Fruit fly (Drosophila melanogaster): Measurements from ENCODE around the gene CG43245.

The CG43245 gene

DNA sequence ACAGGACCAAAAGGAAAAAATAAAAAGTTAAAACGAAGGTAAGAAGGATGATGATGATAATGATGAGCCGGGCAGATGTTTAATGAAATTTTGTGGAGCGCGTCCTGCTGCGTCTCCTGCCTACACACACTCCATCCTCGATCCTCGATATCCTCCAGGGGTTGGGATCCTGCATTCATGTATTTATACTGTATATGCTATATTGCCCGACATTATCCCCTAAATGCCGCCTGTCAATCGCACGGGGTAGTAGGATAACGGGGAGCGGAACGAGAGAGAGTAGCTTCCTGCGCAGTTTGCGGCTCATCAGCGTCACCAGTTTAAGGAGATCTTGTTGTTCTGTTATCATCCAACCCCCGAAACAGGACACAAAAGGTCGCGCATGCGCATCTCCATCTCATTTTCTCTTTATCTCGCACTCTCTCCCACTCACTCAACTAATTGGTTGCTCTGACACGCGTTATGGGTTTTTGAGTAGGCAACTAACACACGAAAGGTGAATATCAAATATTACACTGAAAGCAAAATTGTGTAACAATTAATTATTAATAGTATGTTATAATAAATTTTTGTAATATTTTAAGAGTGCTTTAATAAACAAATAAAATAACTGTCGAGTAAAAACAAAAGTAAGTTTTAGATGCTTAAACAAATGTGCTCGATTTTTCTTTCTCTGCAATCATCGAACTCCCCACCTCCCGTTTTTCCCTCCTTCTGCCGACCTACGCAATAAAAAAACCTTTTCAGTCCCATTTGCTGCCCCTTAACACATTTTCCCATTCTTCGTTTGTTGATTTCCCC lies 2.3 kb upstream of the CG43245 start:
- TF ChIP-seq CG8301 (tag; optimal IDR thresholded peaks at IDR 0.05): peak; percentile 2
- TF ChIP-seq CG15710 (tag; optimal IDR thresholded peaks at IDR 0.05): no peak
- TF ChIP-seq CG34367 (tag; optimal IDR thresholded peaks at IDR 0.05): no peak
- no peak for TF ChIP-seq Pif1B (GFP tag; optimal IDR thresholded peaks at IDR 0.05)
- no peak for TF ChIP-seq EcR (GFP tag; optimal IDR thresholded peaks at IDR 0.05)
- TF ChIP-seq CG17806 (tag; optimal IDR thresholded peaks at IDR 0.05): peak; percentile 14
- no peak for TF ChIP-seq Snoo (tag; optimal IDR thresholded peaks at IDR 0.05)
- TF ChIP-seq CG14655 (GFP tag; optimal IDR thresholded peaks at IDR 0.05): peak; percentile 32
- TF ChIP-seq Pif1A (GFP tag; optimal IDR thresholded peaks at IDR 0.05): no peak

DNA sequence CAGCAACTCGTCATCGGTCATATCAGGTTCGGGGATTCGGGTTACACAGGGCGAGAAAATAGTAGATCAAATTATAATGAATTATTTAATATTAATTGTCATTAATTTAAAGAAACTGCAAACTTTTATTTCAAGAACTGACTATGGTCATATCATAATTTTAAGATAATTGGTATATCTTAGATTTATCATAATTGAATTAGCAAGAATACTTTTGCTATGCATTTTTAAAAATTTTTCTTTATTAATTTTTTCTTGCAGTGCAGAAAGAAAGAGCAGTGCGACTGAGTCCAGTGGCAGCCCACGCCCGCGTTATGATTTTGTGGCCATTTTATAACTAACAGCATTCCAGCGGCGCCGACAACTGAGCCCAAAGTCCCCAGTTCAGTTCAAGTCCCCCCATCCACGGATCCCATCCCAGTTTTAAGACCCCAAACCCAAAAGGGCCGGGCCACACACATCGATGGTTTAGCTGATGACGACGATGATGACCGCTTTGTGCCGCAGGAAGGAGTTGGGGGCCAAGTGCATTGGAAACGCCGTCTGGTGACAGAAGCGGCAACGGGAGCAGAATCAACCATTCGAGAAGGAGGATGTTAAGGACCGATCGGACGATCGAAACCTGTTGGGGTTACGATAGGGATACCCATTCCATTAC lies 931 bp downstream of the CG43245 start:
- TF ChIP-seq CG10348 (GFP tag; IDR thresholded peaks at IDR 0.05) (no peak), Ets98B (GFP tag; IDR thresholded peaks at IDR 0.05) (no peak), CG9948 (tag; optimal IDR thresholded peaks at IDR 0.05) (peak; percentile 48), Snoo (tag; optimal IDR thresholded peaks at IDR 0.05) (peak; percentile 51), CG32121 (GFP tag; IDR thresholded peaks at IDR 0.05) (no peak), CG15710 (tag; optimal IDR thresholded peaks at IDR 0.05) (peak; percentile 28), CG8301 (tag; optimal IDR thresholded peaks at IDR 0.05) (peak; percentile 41), CG12605 (GFP tag; IDR thresholded peaks at IDR 0.05) (0 out of 2 replicates have a peak, but pooled peaks have one; percentile 13), D1 (tag; optimal IDR thresholded peaks at IDR 0.05) (peak; percentile 35), CG13204 (GFP tag; optimal IDR thresholded peaks at IDR 0.05) (peak; percentile 2), Pif1B (GFP tag; optimal IDR thresholded peaks at IDR 0.05) (peak; percentile 16), CG8159 (tag; optimal IDR thresholded peaks at IDR 0.05) (peak; percentile 56), gl (tag; optimal IDR thresholded peaks at IDR 0.05) (no peak), fd96Ca (GFP tag; IDR thresholded peaks at IDR 0.05) (0 out of 3 replicates have a peak, but pooled peaks have one; percentile 13), rn (GFP tag; IDR thresholded peaks at IDR 0.05) (no peak), CG34367 (tag; optimal IDR thresholded peaks at IDR 0.05) (peak; percentile 14), CG14655 (GFP tag; optimal IDR thresholded peaks at IDR 0.05) (peak; percentile 57), Pif1A (GFP tag; optimal IDR thresholded peaks at IDR 0.05) (no peak), CG17806 (tag; optimal IDR thresholded peaks at IDR 0.05) (peak; percentile 47), EcR (GFP tag; optimal IDR thresholded peaks at IDR 0.05) (no peak), CG4496 (GFP tag; IDR thresholded peaks at IDR 0.05) (no peak)

DNA sequence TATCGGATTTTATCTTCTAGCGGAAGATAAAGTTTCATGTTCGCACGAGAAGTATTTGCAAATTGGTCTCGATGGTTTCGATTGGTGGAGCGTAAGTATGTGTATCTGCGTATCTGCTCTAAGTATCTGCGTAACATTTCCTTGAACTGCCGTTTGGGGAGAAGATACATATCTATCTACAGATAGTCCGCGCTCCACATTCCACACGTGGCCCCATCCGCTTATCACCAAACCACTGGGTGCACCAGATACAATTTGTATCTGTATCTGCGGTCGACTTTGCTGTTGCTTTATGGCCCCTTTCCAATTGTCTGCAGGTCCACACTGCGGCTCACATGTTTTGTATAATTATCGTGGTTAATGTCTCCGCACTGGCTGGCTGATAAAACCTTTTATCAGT lies 1.9 kb downstream of the CG43245 start:
- TF ChIP-seq rn (GFP tag; IDR thresholded peaks at IDR 0.05) (no peak), CG17806 (tag; optimal IDR thresholded peaks at IDR 0.05) (no peak), CG4496 (GFP tag; IDR thresholded peaks at IDR 0.05) (no peak), Pif1A (GFP tag; optimal IDR thresholded peaks at IDR 0.05) (no peak), EcR (GFP tag; optimal IDR thresholded peaks at IDR 0.05) (no peak)

DNA sequence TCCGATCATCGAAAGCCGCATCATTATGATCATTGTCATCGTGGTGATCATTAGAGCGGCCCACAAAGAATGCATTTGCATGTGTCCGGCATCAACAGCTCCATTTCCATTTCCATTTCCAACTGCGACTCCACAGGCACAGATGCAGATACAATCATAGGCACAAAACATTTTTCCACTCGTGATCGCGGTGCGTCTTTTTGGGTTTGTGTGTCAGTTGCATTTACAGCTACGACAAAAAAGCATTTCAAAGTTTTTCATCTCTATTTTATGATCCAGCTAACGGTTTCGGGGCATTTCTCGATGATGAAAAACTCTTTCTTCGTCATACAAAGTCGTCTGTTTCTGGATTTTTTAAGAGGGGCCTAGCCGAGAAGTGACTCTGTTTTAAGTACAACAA lies 3.5 kb downstream of the CG43245 start:
- TF ChIP-seq CG9948 (tag; optimal IDR thresholded peaks at IDR 0.05) (no peak), Snoo (tag; optimal IDR thresholded peaks at IDR 0.05) (no peak), Ets98B (GFP tag; IDR thresholded peaks at IDR 0.05) (no peak), D1 (tag; optimal IDR thresholded peaks at IDR 0.05) (no peak), CG15710 (tag; optimal IDR thresholded peaks at IDR 0.05) (no peak), CG14655 (GFP tag; optimal IDR thresholded peaks at IDR 0.05) (no peak), gl (tag; optimal IDR thresholded peaks at IDR 0.05) (no peak), CG13204 (GFP tag; optimal IDR thresholded peaks at IDR 0.05) (no peak), CG32121 (GFP tag; IDR thresholded peaks at IDR 0.05) (no peak), CG34367 (tag; optimal IDR thresholded peaks at IDR 0.05) (no peak), CG12605 (GFP tag; IDR thresholded peaks at IDR 0.05) (no peak), CG8159 (tag; optimal IDR thresholded peaks at IDR 0.05) (no peak), CG10348 (GFP tag; IDR thresholded peaks at IDR 0.05) (no peak), CG4496 (GFP tag; IDR thresholded peaks at IDR 0.05) (no peak), CG8301 (tag; optimal IDR thresholded peaks at IDR 0.05) (no peak), fd96Ca (GFP tag; IDR thresholded peaks at IDR 0.05) (no peak)

DNA sequence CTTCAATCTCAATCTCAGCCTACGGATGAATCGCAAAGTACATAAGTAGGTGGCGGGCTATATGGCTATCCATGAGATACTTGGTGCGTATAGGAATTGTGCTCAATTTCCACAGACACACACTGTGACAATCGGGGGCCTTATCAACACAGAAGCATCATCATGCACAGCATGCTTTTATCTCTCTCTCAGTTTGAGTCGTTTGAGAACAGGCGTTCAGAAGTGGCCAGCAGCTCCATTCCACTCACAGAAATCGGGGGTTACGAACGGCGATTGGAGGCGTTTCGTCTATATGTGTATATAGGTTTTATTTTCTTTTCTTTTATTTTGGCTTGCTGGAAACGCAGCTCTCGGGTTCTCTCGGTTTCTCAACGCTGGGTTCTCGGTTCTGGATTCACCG lies 4.0 kb downstream of the CG43245 start:
- peak; percentile 56; the same call in 2 of the 3 replicates for TF ChIP-seq fd96Ca (GFP tag; IDR thresholded peaks at IDR 0.05)
- peak; percentile 30 for TF ChIP-seq CG13204 (GFP tag; optimal IDR thresholded peaks at IDR 0.05)
- no peak for TF ChIP-seq rn (GFP tag; IDR thresholded peaks at IDR 0.05)
- TF ChIP-seq EcR (GFP tag; optimal IDR thresholded peaks at IDR 0.05): peak; percentile 48
- peak; percentile 7 for TF ChIP-seq CG15710 (tag; optimal IDR thresholded peaks at IDR 0.05)
- no peak for TF ChIP-seq CG8159 (tag; optimal IDR thresholded peaks at IDR 0.05)
- peak; percentile 45 for TF ChIP-seq gl (tag; optimal IDR thresholded peaks at IDR 0.05)
- TF ChIP-seq CG14655 (GFP tag; optimal IDR thresholded peaks at IDR 0.05): no peak
- no peak for TF ChIP-seq CG12605 (GFP tag; IDR thresholded peaks at IDR 0.05)
- TF ChIP-seq Pif1A (GFP tag; optimal IDR thresholded peaks at IDR 0.05): no peak
- TF ChIP-seq Pif1B (GFP tag; optimal IDR thresholded peaks at IDR 0.05): no peak
- TF ChIP-seq CG32121 (GFP tag; IDR thresholded peaks at IDR 0.05): 0 out of 2 replicates have a peak, but pooled peaks have one; percentile 28
- TF ChIP-seq Snoo (tag; optimal IDR thresholded peaks at IDR 0.05): no peak
- TF ChIP-seq CG9948 (tag; optimal IDR thresholded peaks at IDR 0.05): no peak
- TF ChIP-seq D1 (tag; optimal IDR thresholded peaks at IDR 0.05): no peak
- TF ChIP-seq Ets98B (GFP tag; IDR thresholded peaks at IDR 0.05): peak; percentile 47; the same call in 1 of the 2 replicates
- no peak for TF ChIP-seq CG34367 (tag; optimal IDR thresholded peaks at IDR 0.05)
- no peak for TF ChIP-seq CG8301 (tag; optimal IDR thresholded peaks at IDR 0.05)
- peak; percentile 21 for TF ChIP-seq CG17806 (tag; optimal IDR thresholded peaks at IDR 0.05)
- peak; percentile 38; the same call in 1 of the 3 replicates for TF ChIP-seq CG4496 (GFP tag; IDR thresholded peaks at IDR 0.05)
- TF ChIP-seq CG10348 (GFP tag; IDR thresholded peaks at IDR 0.05): no peak
